Fruit fly (Drosophila melanogaster): ENCODE measurements around the gene CG13096.

dm6 chr2L:8490439-8490838 is 21.2 kb downstream of the CG13096 start, which contains the start of gene CG43400:
- TF ChIP-seq CTCF (optimal IDR thresholded peaks at IDR 0.05) (no peak), CG8478 (optimal IDR thresholded peaks at IDR 0.05) (no peak)
